Worm (Caenorhabditis elegans) whole organism, L4 larva: ENCODE data around the gene Y51B9A.5.

Experiments
- R02D3.7 ChIP-seq: fragments of 150-350 bp; sonication (generic microtip); optimal IDR thresholded peaks from 3 replicates; lab custom pipeline; 2014; ENCODE audit warnings: missing biosample characterization, missing genetic modification characterization
- Y75B8A.6 ChIP-seq: fragments of 200-800 bp; sonication (Bioruptor generic); IDR thresholded peaks from 2 replicates; pipeline ENCODE4 v1.3.6; 2022; ENCODE audit warnings: missing genetic modification reagents, missing genetic modification characterization, missing compliant biosample characterization
- aly-2 ChIP-seq: sonication (generic microtip); optimal IDR thresholded peaks from 2 replicates; lab custom pipeline; 2018; ENCODE audit warnings: missing biosample characterization, missing genetic modification characterization
- ceh-82 ChIP-seq: sonication (generic microtip); optimal IDR thresholded peaks from 2 replicates; lab custom pipeline; 2017; ENCODE audit warnings: missing biosample characterization, missing genetic modification characterization
- lsy-2 ChIP-seq, 2 experiments: fragments of 150-350 bp in 1 of 2; sonication (generic microtip) in 1 of 2; optimal IDR thresholded peaks; 2 replicates each; lab custom pipeline; 2014 to 2017; ENCODE audit warnings: missing biosample characterization in 2 of 2, missing genetic modification characterization in 2 of 2
- mes-2 ChIP-seq: sonication (generic microtip); optimal IDR thresholded peaks from 2 replicates; lab custom pipeline; 2016; ENCODE audit warnings: missing genotype, mild to moderate bottlenecking, missing genetic modification characterization, missing compliant biosample characterization; ENCODE audit not compliant: poor library complexity, severe bottlenecking
- nhr-11 ChIP-seq: fragments of 150-350 bp; optimal IDR thresholded peaks from 2 replicates; lab custom pipeline; 2014; ENCODE audit warnings: missing biosample characterization, missing genetic modification characterization
- nhr-25 ChIP-seq: sonication (generic microtip); optimal IDR thresholded peaks from 2 replicates; lab custom pipeline; 2017; ENCODE audit warnings: missing genetic modification characterization, mild to moderate bottlenecking, missing compliant biosample characterization, antibody characterized with exemption, moderate library complexity, borderline replicate concordance; ENCODE audit not compliant: insufficient read depth
- saeg-2 ChIP-seq: fragments of 200-800 bp; sonication (Bioruptor generic); IDR thresholded peaks from 2 replicates; pipeline ENCODE4 v1.3.6; 2022; ENCODE audit warnings: missing genetic modification reagents, missing genetic modification characterization, missing compliant biosample characterization
- snpc-4 ChIP-seq: fragments of 150-350 bp; optimal IDR thresholded peaks from 2 replicates; lab custom pipeline; 2014; ENCODE audit warnings: missing biosample characterization, missing genetic modification characterization
- zfp-3 ChIP-seq: fragments of 200-800 bp; sonication (Bioruptor generic); conservative IDR thresholded peaks from 2 replicates; pipeline ENCODE4 v1.3.6; 2022; ENCODE audit warnings: missing genetic modification reagents, missing genetic modification characterization, missing compliant biosample characterization

DNA sequence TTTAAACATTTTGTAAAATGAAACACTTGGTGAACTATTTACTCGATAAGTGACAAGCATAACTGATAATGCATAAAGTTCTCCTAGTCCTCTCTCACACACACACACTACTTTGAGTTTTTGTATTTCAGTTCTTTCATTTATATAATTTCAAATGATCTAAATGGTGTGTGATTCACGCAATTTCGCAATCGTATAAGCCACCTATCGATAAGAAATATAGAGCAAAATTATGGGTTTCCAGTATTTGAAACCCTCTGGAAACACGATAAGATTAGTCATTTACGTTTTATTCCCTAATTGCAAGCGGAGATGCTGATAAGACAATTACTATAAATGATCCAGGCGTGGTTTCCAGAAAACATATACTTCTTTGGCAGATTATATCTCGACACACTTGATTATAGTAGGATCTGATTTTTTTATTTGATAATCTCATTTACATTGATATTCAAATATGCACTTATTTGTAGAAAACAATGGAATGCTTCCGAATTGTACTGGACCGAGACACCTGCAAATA, 8.2 kb downstream of the Y51B9A.5 start, which contains the start of gene arrd-3:
- TF ChIP-seq aly-2 (tag; lab: Kevin White, UChicago) (no peak), ceh-82 (no peak), saeg-2 (GFP tag; lab: Robert Waterston, UW) (no peak), mes-2 (tag; lab: Kevin White, UChicago) (no peak), Y75B8A.6 (no peak), R02D3.7 (tag; lab: Kevin White, UChicago) (no peak), nhr-25 (tag; lab: Kevin White, UChicago) (no peak), zfp-3 (GFP tag; lab: Robert Waterston, UW) (no peak), nhr-11 (tag; lab: Kevin White, UChicago) (no peak), snpc-4 (no peak), lsy-2 (tag; optimal IDR thresholded peaks at IDR 0.05; lab: Kevin White, UChicago) (no peak)
